Fruit fly (Drosophila melanogaster) whole organism, wandering third instar larva: ENCODE measurements around the gene CG42460.
A peak's percentile ranks its signal among the peaks of the same experiment; 100 is the strongest.

Source experiments
- CG32264 ChIP-seq: fragments of 200-800 bp; sonication (Bioruptor generic); optimal IDR thresholded peaks from 2 replicates; lab custom pipeline; 2016; ENCODE audit warnings: missing biosample characterization, missing genetic modification characterization
- CG9705 ChIP-seq: fragments of 200-800 bp; sonication (Bioruptor generic); optimal IDR thresholded peaks from 2 replicates; lab custom pipeline; 2018; ENCODE audit warnings: missing biosample characterization, mild to moderate bottlenecking, missing genetic modification characterization
- CrebA ChIP-seq: fragments of 200-800 bp; sonication (Bioruptor generic); optimal IDR thresholded peaks from 2 replicates; lab custom pipeline; 2016; ENCODE audit warnings: missing biosample characterization, mild to moderate bottlenecking, missing genetic modification characterization, borderline replicate concordance
- Dfd ChIP-seq: fragments of >200 bp; optimal IDR thresholded peaks from 2 replicates; lab custom pipeline; 2017; ENCODE audit warnings: missing biosample characterization, missing genetic modification characterization
- Dif ChIP-seq: fragments of 200-275, 200-300 bp; sonication (Bioruptor generic); optimal IDR thresholded peaks from 2 replicates; lab custom pipeline; 2018; ENCODE audit warnings: missing biosample characterization, missing genetic modification characterization; ENCODE audit not compliant: partially characterized antibody
- GATAd ChIP-seq: sonication (Bioruptor generic); optimal IDR thresholded peaks from 2 replicates; lab custom pipeline; 2016; ENCODE audit warnings: missing biosample characterization, missing genetic modification characterization
- HLH106 ChIP-seq: fragments of 200-800 bp; optimal IDR thresholded peaks from 3 replicates; lab custom pipeline; 2019; ENCODE audit warnings: missing biosample characterization, mild to moderate bottlenecking, missing genetic modification characterization, moderate library complexity
- Hnf4 ChIP-seq: fragments of 200-800 bp; sonication (Bioruptor generic); optimal IDR thresholded peaks from 2 replicates; lab custom pipeline; 2016; ENCODE audit warnings: missing biosample characterization, mild to moderate bottlenecking, missing genetic modification characterization
- Hr83 ChIP-seq: fragments of 200-300 bp; sonication (Bioruptor generic); optimal IDR thresholded peaks from 2 replicates; lab custom pipeline; 2016; ENCODE audit warnings: missing biosample characterization, mild to moderate bottlenecking, missing genetic modification characterization, moderate library complexity; ENCODE audit not compliant: poor library complexity, severe bottlenecking
- Mio ChIP-seq: sonication (Bioruptor generic); optimal IDR thresholded peaks from 2 replicates; lab custom pipeline; 2016; ENCODE audit warnings: missing biosample characterization, missing genetic modification characterization
- Myc ChIP-seq: fragments of >200 bp; optimal IDR thresholded peaks from 2 replicates; lab custom pipeline; 2017
- OdsH ChIP-seq: fragments of 200-800 bp; sonication (Bioruptor generic); optimal IDR thresholded peaks from 2 replicates; lab custom pipeline; 2016; ENCODE audit warnings: missing biosample characterization, mild to moderate bottlenecking, missing genetic modification characterization
- Sp1 ChIP-seq: fragments of 200-800 bp; sonication (Bioruptor generic); optimal IDR thresholded peaks from 3 replicates; lab custom pipeline; 2019; ENCODE audit warnings: missing biosample characterization, mild to moderate bottlenecking, missing genetic modification characterization, moderate library complexity
- Vsx2 ChIP-seq: fragments of 200-300, 225-300 bp; sonication (Bioruptor generic); optimal IDR thresholded peaks from 2 replicates; lab custom pipeline; 2018; ENCODE audit warnings: missing biosample characterization, missing genetic modification characterization; ENCODE audit not compliant: partially characterized antibody
- br ChIP-seq: fragments of 200-800 bp; sonication (Bioruptor generic); optimal IDR thresholded peaks from 2 replicates; lab custom pipeline; 2016; ENCODE audit warnings: missing biosample characterization, missing genetic modification characterization
- dl ChIP-seq, 2 experiments: fragments of 175-275, 200-275 bp in 1 of 2; fragments of 200-275 bp in 1 of 2; sonication (Bioruptor generic); optimal IDR thresholded peaks; lab custom pipeline; 2018; ENCODE audit warnings: mild to moderate bottlenecking in 2 of 2, missing biosample characterization in 2 of 2, missing genetic modification characterization in 2 of 2, moderate library complexity in 2 of 2; ENCODE audit not compliant: partially characterized antibody in 2 of 2, insufficient read depth in 1 of 2
- dsf ChIP-seq: sonication (Bioruptor generic); optimal IDR thresholded peaks from 2 replicates; lab custom pipeline; 2016; ENCODE audit warnings: missing biosample characterization, missing genetic modification characterization, borderline replicate concordance
- ey ChIP-seq: fragments of 200-800 bp; sonication (Bioruptor generic); optimal IDR thresholded peaks from 2 replicates; lab custom pipeline; 2016; ENCODE audit warnings: missing biosample characterization, missing genetic modification characterization
- foxo ChIP-seq, 2 experiments: fragments of 200-800 bp; sonication (Bioruptor generic); optimal IDR thresholded peaks; 2 replicates in 1 of 2; 3 replicates in 1 of 2; lab custom pipeline; 2016 to 2017; ENCODE audit warnings: missing biosample characterization in 2 of 2, missing genetic modification characterization in 2 of 2
- fru ChIP-seq: fragments of 200-800 bp; sonication (Bioruptor generic); optimal IDR thresholded peaks from 3 replicates; lab custom pipeline; 2016; ENCODE audit warnings: missing biosample characterization, mild to moderate bottlenecking, missing genetic modification characterization
- h ChIP-seq: fragments of 200-800 bp; sonication (Bioruptor generic); optimal IDR thresholded peaks from 3 replicates; lab custom pipeline; 2016; ENCODE audit warnings: missing biosample characterization, mild to moderate bottlenecking, missing genetic modification characterization
- jim ChIP-seq: fragments of 175-275, 200-325 bp; sonication (Bioruptor generic); optimal IDR thresholded peaks from 2 replicates; lab custom pipeline; 2016; ENCODE audit warnings: missing biosample characterization, mild to moderate bottlenecking, missing genetic modification characterization
- pan ChIP-seq: fragments of >200 bp; optimal IDR thresholded peaks from 2 replicates; lab custom pipeline; 2017
- psq ChIP-seq: fragments of 200-800 bp; sonication (Bioruptor generic); optimal IDR thresholded peaks from 3 replicates; lab custom pipeline; 2017; ENCODE audit warnings: missing biosample characterization, mild to moderate bottlenecking, missing genetic modification characterization, moderate library complexity
- rgr ChIP-seq: fragments of 200-800 bp; sonication (Bioruptor generic); optimal IDR thresholded peaks from 3 replicates; lab custom pipeline; 2016; ENCODE audit warnings: missing biosample characterization, mild to moderate bottlenecking, missing genetic modification characterization
- sv ChIP-seq: fragments of 200-800 bp; sonication (Bioruptor generic); optimal IDR thresholded peaks from 3 replicates; lab custom pipeline; 2016; ENCODE audit warnings: missing biosample characterization, missing genetic modification characterization
- woc ChIP-seq: sonication (Bioruptor generic); optimal IDR thresholded peaks from 2 replicates; lab custom pipeline; 2016; ENCODE audit warnings: missing biosample characterization, mild to moderate bottlenecking, missing genetic modification characterization

The CG42460 gene

DNA sequence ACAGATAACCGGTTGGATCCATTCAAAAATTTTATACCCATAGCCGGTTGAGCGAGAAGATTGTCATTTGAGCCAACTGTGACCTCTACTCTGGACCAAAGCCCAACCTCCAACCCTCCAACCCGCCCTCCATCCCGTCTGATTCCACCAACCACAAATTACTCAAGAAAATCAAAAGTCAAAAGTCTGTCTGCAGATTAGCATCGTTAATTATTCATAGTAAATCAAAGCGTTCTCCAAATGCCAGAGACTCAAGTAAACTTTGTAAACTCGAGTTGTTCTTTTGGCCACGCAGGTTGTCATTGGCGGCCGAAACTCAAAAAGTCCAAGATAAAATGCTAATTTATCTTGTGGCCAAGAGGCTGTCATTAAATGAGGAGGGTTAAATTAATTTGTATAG lies 29.3 kb upstream of the CG42460 start:
- no peak for TF ChIP-seq jim (GFP tag; lab: Kevin White, UChicago)
- no peak for TF ChIP-seq OdsH (GFP tag; lab: Kevin White, UChicago)
- TF ChIP-seq Myc (lab: Kevin White, UChicago), result no peak
- no peak for TF ChIP-seq CG9705

DNA sequence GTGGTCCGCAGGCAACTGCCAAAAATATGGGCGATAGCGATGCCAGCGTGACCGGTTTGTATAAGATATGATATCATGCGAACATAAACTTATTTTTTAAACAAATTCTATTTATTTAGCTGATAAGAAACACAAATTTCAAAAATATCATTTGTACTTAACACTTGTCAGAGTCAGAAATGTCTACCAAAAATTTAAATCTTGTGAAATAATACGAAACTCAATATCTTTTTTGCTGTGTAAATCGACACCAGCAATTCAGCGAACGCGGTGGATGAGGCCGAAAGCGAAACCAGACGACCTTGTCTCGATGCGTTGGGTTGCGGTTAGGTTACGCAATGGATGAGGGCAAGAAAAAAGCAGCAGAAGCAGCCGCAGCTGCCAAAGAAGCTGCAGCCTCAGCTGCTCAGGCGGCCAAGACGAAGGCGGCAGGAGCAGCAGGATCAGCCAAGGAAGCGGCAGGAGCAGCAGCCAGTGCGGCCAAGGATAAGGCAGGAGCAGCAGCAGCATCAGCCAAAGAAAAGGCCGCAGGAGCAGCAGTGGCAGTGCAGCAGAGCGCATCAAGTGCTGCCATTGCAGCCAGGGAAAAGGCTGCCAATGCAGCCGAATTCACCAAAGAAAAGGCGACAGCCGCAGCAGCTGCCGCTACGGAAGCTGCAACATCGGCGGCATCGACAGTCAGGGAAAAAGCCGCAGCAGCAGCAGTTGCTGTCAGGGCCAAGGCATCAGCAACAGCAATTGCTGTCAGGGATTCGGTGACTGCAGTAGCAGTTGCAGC lies 28.4 kb upstream of the CG42460 start, which contains the start of gene CG31952:
Gene CG31952, plus strand, starts transcription at position 167 of the 778 bp plus-strand sequence.
- no peak for TF ChIP-seq HLH106
- no peak for TF ChIP-seq CrebA (GFP tag; lab: Kevin White, UChicago)
- TF ChIP-seq foxo (GFP tag; optimal IDR thresholded peaks at IDR 0.05; lab: Kevin White, UChicago), result peak in 1 of 2 experiments; percentile 41
- TF ChIP-seq Dif (GFP tag; lab: Kevin White, UChicago), result no peak
- no peak for TF ChIP-seq Dfd (GFP tag; lab: Kevin White, UChicago)
- TF ChIP-seq OdsH (GFP tag; lab: Kevin White, UChicago), result no peak
- peak; percentile 40 for TF ChIP-seq fru (GFP tag; lab: Kevin White, UChicago)
- TF ChIP-seq Sp1, result no peak
- TF ChIP-seq ey (GFP tag; lab: Kevin White, UChicago), result peak; percentile 28
- no peak for TF ChIP-seq pan (lab: Kevin White, UChicago)
- no peak for TF ChIP-seq CG32264
- TF ChIP-seq psq (GFP tag; lab: Kevin White, UChicago), result no peak
- TF ChIP-seq rgr (GFP tag; lab: Kevin White, UChicago), result peak; percentile 31
- no peak for TF ChIP-seq Hr83 (GFP tag; lab: Kevin White, UChicago)
- TF ChIP-seq sv (GFP tag; lab: Kevin White, UChicago), result no peak
- TF ChIP-seq jim (GFP tag; lab: Kevin White, UChicago), result no peak
- no peak for TF ChIP-seq Vsx2 (GFP tag; lab: Kevin White, UChicago)
- TF ChIP-seq h (GFP tag; lab: Kevin White, UChicago), result peak; percentile 54
- TF ChIP-seq CG9705, result no peak

DNA sequence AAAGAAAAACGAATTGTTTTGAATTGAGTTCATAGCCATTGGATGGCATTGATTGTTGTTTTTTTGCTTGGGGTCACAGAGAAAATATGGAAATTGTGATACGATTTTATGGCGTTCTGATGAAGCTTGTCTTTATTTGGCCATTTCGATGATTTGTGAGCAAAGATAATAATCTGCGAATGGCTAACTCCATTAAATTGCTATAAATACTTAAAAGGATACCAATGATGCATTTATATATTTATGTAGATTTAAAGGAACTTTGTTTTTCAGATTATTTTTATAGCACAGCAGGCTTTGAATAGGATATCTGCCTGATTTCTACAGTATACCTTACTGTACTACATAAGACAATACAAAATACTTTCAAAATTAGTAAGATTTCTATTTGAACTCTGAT lies 22.0 kb upstream of the CG42460 start, which contains the start of gene CG8840:
Gene CG8840, plus strand, starts transcription at position 301 of the 400 bp plus-strand sequence.
- TF ChIP-seq woc (no peak), dsf (GFP tag; lab: Kevin White, UChicago) (no peak), HLH106 (no peak), Hnf4 (GFP tag; lab: Kevin White, UChicago) (no peak)

DNA sequence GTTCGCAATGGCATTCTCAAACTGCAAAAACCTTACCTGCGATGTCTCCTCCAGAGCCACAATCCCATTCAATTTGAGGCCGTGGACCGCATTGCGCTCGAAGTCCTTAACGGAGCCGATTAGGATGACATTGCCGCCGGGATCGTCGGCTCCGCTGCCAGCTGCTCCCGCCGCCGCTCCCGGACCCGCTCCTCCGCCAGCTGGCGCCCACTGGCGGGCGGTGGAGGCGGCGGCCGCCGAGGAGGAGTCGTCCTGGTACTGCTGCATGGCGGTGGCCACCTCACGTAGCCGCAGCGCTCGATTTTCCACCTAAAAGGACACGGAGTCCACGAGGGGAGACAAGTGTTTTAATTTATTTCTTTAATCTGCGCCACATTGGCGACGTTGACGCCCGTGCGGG lies 19.4 kb upstream of the CG42460 start:
- TF ChIP-seq Dfd (GFP tag; lab: Kevin White, UChicago) (peak; percentile 98), Myc (lab: Kevin White, UChicago) (no peak)

DNA sequence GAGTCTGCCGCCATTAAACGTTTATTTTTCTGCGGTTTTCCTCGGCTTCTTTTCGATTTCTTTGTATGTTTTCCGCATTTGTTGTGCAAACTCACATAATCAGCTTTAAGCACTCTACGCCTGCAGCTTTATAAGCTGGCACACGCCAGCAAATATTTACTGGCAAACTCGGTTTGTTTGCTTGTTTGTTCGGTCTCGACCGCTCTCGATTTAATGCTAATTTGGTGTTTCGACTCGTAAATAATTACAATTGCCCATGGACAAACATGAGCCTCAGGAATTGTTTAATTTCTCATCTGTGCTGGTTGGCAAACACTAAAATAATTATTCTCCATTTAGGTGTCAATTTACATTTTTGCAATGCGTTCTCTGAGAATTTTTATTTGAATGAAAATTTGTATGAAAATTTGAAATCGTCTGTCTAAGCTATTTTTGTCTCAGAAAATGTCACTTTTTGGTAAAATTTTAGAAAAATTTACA lies 9.3 kb upstream of the CG42460 start, which contains the start of gene CG34175:
Gene CG34175, plus strand, starts transcription at position 430 of the 480 bp plus-strand sequence.
- TF ChIP-seq fru (GFP tag; lab: Kevin White, UChicago) (no peak), dl (GFP tag; optimal IDR thresholded peaks at IDR 0.05; lab: Kevin White, UChicago; ENCODE audit: insufficient read depth in 1 of 2, partially characterized antibody in 2 of 2) (no peak), HLH106 (no peak), Sp1 (no peak), CG32264 (no peak), woc (no peak), Mio (GFP tag; lab: Kevin White, UChicago) (no peak), jim (GFP tag; lab: Kevin White, UChicago) (no peak), Hnf4 (GFP tag; lab: Kevin White, UChicago) (no peak), GATAd (GFP tag; lab: Kevin White, UChicago) (no peak), Dfd (GFP tag; lab: Kevin White, UChicago) (no peak)

DNA sequence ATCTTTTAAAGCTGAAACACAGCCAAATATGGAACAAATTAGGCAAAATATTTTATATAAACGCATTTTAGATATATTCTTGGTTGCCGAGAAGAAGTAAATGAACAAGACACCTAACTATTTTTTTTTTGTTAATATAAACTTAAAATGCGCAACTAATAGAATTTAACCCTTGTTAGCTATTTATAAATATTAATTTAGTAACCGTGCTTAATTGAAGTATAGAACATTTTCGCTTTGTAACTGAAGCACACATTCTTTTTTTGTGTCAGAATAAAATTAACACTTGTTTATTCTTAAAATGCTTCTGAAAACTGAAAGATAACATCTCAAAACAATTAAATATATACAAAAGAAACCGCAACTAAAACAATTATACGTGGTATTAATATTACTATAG lies 653 bp downstream of the CG42460 start, which contains the start of gene Sfp23F:
Gene Sfp23F, minus strand, starts transcription at position 101 of the 400 bp plus-strand sequence.
- TF ChIP-seq CrebA (GFP tag; lab: Kevin White, UChicago), result no peak
- no peak for TF ChIP-seq CG32264
- TF ChIP-seq OdsH (GFP tag; lab: Kevin White, UChicago), result no peak
- no peak for TF ChIP-seq br (GFP tag; lab: Kevin White, UChicago)
- no peak for TF ChIP-seq dsf (GFP tag; lab: Kevin White, UChicago)
- no peak for TF ChIP-seq HLH106
- no peak for TF ChIP-seq ey (GFP tag; lab: Kevin White, UChicago)
- no peak for TF ChIP-seq pan (lab: Kevin White, UChicago)
